Worm (Caenorhabditis elegans) whole organism, midembryonic: ENCODE results near the gene lelo-2.

Experiments used
- T22C8.4 ChIP-seq: fragments of 200-800 bp; sonication (Bioruptor generic); IDR thresholded peaks from 2 replicates; pipeline ENCODE4 v1.3.6; 2022; ENCODE audit warnings: missing genetic modification characterization, missing compliant biosample characterization
- cog-1 ChIP-seq: sonication (generic microtip); optimal IDR thresholded peaks from 2 replicates; lab custom pipeline; 2016; ENCODE audit warnings: missing genetic modification characterization, missing compliant biosample characterization
- flt-1 ChIP-seq: fragments of 200-800 bp; sonication (Bioruptor generic); IDR thresholded peaks from 2 replicates; pipeline ENCODE4 v1.3.6; 2022; ENCODE audit warnings: missing genetic modification characterization, missing compliant biosample characterization
- klf-2 ChIP-seq: fragments of 200-800 bp; sonication (Bioruptor generic); conservative IDR thresholded peaks from 2 replicates; pipeline ENCODE4 v1.3.6; 2022; ENCODE audit warnings: missing genetic modification reagents, missing genetic modification characterization, missing compliant biosample characterization
- med-1 ChIP-seq: sonication (generic microtip); optimal IDR thresholded peaks from 2 replicates; lab custom pipeline; 2017; ENCODE audit warnings: missing genetic modification characterization, mild to moderate bottlenecking, missing compliant biosample characterization, antibody characterized with exemption, missing genetic modification reagents; ENCODE audit not compliant: insufficient read depth
- ref-1 ChIP-seq: fragments of 200-800 bp; sonication (Bioruptor generic); conservative IDR thresholded peaks from 2 replicates; pipeline ENCODE4 v1.3.6; 2022; ENCODE audit warnings: missing genetic modification reagents, missing genetic modification characterization, missing compliant biosample characterization
- tab-1 ChIP-seq: fragments of 200-800 bp; sonication (Bioruptor generic); IDR thresholded peaks from 2 replicates; pipeline ENCODE4 v1.3.6; 2022; ENCODE audit warnings: missing genetic modification characterization, missing compliant biosample characterization
- ztf-23 ChIP-seq: fragments of 200-800 bp; sonication (Bioruptor generic); IDR thresholded peaks from 2 replicates; pipeline ENCODE4 v1.3.6; 2022; ENCODE audit warnings: missing genetic modification reagents, missing genetic modification characterization, missing compliant biosample characterization
- ztf-29 ChIP-seq: fragments of 200-800 bp; sonication (Bioruptor generic); IDR thresholded peaks from 2 replicates; pipeline ENCODE4 v1.3.6; 2022; ENCODE audit warnings: missing genetic modification reagents, missing genetic modification characterization, missing compliant biosample characterization

Gene lelo-2

DNA sequence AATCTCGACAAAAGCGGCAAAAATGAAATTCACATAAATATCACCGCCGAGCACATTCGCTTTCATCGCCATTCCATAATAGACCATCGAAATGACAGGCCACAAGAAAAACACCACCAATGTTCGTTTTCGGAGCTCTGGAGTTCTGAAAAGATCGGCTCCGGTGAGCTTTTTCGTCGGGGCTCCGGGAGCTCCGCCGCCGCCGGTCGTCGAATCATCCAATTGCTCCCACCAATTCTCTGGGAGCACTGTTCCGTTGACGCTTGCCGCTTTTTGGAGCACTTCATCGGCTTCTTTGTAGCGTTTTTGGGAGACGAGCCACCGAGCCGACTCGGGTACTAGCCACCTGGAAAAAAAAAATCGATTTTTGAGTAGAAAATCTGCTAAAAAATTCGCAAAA, 5.6 kb downstream of the lelo-2 start:
- TF ChIP-seq ref-1 (GFP tag; lab: Robert Waterston, UW): no peak
- no peak for TF ChIP-seq cog-1 (tag; lab: Kevin White, UChicago)
- TF ChIP-seq tab-1 (GFP tag; lab: Robert Waterston, UW): no peak
- no peak for TF ChIP-seq ztf-29 (GFP tag; lab: Robert Waterston, UW)
- TF ChIP-seq klf-2 (GFP tag; lab: Robert Waterston, UW): no peak
- no peak for TF ChIP-seq med-1 (GFP tag; lab: Kevin White, UChicago)
- TF ChIP-seq T22C8.4 (GFP tag; lab: Robert Waterston, UW): no peak
- TF ChIP-seq ztf-23: no peak
- no peak for TF ChIP-seq flt-1 (GFP tag; lab: Robert Waterston, UW)

DNA sequence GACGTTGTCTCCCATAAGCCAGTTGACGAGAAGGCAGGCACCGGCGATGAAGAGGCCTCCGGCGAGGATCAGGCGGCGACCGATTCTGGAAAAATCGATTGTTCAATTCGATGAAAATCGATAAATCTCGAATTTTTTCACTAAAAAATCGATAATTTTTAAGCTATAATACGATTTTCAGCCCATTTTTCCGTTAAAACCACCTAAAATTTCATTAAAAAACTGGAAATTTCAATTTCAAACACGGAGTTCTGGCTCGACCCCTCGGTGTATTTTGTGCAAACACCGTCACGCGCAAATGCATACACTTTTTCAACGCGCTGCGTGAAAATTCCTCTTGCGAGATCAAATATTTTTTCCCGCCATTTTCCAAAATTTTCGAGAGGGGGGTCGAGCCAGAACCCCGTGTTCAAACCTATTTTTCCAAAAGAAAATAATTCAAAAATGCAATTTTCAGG, 6.6 kb downstream of the lelo-2 start:
- peak; percentile 57 for TF ChIP-seq T22C8.4 (GFP tag; lab: Robert Waterston, UW)

DNA sequence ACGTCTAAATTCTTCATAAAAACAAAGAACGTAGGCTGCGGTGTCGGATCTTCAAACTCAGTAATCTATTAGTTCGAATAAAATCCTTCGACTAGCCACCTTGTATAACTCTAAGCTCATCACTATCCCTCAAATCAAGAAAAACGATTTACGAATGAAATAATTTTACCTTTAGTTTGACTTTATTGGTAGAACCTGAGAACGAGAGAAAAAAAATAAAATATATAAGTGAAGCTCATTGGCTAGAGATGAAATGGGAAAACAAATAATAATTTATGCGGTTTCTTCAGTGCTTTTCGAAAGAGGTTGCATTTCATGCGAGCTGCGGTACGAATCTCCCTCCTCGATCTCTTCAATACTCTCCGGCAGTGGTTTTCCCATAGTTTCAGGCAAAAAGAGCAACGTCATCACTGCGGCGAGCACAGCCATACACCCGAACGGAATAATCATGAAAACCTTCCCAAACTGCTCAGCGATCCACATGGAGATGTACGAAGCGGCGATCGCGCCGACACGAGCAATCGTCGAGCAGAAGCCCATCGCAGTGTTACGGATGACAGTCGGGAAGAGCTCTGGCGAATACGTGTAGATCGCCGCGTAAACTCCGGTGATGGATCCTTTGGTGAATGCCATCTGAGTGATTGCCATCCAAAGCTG, 7.2 kb downstream of the lelo-2 start:
- TF ChIP-seq cog-1 (tag; lab: Kevin White, UChicago) (no peak), flt-1 (GFP tag; lab: Robert Waterston, UW) (0 out of 2 replicates have a peak, but pooled peaks have one; percentile 73), ztf-29 (GFP tag; lab: Robert Waterston, UW) (no peak)

DNA sequence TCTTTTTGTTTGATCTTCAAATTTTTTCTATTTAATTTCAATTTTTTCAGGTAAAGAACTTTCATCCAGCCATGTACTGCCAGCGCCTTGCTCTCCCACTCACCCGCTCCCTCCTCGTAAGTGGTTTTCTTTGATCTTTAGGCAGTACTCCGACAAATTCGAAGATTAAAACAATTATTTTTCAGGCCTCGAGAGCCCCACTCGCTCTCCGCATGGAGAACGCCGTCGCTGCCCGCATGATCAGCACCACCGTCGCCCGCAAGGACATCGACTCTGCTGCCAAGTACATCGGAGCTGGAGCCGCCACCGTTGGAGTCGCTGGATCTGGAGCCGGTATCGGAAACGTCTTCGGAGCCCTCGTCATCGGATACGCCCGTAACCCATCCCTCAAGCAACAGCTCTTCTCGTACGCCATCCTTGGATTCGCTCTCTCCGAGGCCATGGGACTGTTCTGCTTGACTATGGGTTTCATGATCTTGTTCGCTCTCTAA, 7.8 kb downstream of the lelo-2 start, which contains the start of gene Y82E9BR.3:
Gene Y82E9BR.3 (plus strand): TSS at position 51 of the 491 bp plus-strand sequence.
- TF ChIP-seq ztf-23 (no peak), ztf-29 (GFP tag; lab: Robert Waterston, UW) (no peak), cog-1 (tag; lab: Kevin White, UChicago) (no peak)

DNA sequence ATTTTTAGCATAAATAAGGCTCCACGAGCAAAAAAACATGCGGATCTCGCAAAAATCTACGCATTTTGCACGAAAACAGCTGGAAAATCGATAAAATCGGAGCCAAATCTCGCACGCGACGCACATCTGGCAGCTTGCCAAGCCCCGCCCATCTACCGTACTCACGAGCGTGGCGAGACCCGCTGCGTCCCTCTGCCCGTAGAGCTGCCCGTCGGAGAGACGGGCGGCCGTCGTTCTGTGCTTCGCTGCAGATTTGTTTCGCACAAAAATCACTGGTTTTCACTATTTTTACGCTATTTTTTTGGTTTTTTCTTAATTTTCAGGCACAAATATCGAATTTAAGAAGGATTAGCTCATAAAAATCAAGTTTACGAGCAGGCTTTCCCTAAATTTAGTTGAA, 8.3 kb downstream of the lelo-2 start:
- TF ChIP-seq flt-1 (GFP tag; lab: Robert Waterston, UW) (peak; percentile 76; the same call in 1 of the 2 replicates), cog-1 (tag; lab: Kevin White, UChicago) (peak; percentile 45), klf-2 (GFP tag; lab: Robert Waterston, UW) (no peak), T22C8.4 (GFP tag; lab: Robert Waterston, UW) (peak; percentile 58), ztf-23 (0 out of 2 replicates have a peak, but pooled peaks have one; percentile 39), ztf-29 (GFP tag; lab: Robert Waterston, UW) (0 out of 2 replicates have a peak, but pooled peaks have one; percentile 18), tab-1 (GFP tag; lab: Robert Waterston, UW) (no peak), med-1 (GFP tag; lab: Kevin White, UChicago) (peak; percentile 21)

DNA sequence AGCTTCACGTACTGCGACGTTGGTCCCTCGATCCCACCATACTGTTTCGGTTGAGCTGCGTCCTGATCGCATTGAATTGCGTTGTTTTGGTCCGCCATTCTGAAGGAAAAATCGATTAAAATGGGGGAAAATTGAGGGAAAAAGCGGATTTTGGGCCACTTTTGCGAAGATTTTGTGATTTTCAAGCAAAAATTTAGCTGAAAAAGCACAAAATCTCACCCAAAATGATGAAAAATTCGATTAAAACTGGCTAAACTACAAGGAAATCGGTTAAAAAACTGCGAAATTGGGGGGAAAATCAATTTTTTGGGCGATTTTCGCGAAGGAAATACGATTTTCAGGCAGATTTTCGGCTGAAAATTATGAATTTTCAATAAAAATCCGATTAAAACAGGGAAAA, 9.9 kb downstream of the lelo-2 start, which contains the start of gene elc-1:
Gene elc-1 (minus strand): TSS at position 101 of the 400 bp plus-strand sequence.
- TF ChIP-seq ztf-29 (GFP tag; lab: Robert Waterston, UW) (no peak), tab-1 (GFP tag; lab: Robert Waterston, UW) (no peak)

DNA sequence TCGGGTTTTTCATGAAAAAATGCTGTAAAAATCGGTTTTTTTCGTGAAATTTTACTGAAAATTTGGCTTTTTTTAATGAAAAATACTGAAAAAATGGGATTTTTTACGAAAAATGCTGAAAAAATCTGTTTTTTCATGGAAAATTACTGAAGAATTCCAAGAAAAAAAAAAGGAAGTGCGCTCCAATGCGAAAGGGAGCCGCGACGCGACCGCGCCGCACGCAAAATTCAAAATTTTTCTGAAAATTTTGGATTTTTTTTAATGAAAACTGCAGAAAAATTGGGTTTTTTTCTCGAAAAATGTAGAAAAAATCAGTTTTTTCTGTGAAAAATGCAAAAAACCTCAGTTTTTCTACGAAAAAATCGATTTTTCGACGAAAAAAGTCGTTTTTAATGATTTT, 10.5 kb downstream of the lelo-2 start:
- TF ChIP-seq ztf-29 (GFP tag; lab: Robert Waterston, UW) (no peak), ztf-23 (no peak), klf-2 (GFP tag; lab: Robert Waterston, UW) (no peak), med-1 (GFP tag; lab: Kevin White, UChicago) (no peak), ref-1 (GFP tag; lab: Robert Waterston, UW) (no peak)

DNA sequence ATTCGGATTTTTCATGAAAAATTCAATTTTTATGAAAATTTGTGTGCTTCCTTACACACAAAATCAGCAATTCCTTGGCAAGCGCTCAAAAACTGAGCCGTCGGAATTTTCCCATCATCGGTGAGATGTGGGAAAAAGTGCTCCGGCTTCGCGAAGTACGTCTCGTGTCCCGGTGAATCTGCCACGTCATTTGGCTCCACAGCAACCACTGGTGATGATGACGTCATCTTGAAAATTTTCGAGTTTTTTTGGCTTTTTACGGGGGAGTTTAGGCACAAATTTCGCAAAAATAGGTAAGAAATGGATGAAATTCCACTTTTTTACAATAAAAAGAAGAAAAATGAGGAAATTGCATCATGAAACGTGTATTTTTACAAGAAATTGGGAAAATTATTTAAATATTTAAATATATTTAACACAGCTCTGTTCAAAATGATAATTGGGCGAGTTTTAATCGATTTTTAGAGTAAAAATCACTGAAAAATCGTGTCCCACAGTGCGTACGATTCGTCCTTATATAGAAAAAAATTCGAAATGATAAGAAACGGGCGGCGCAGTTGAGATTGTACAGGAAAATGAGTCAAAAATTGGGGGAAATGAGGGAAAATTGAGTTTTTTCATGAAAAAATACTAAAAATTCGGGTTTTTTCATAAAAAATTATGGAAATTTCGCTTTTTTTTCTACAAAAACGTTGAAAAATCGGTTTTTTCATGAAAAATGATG, 13.0 kb downstream of the lelo-2 start, which contains the start of gene Y82E9BR.14:
Gene Y82E9BR.14 (minus strand): TSS at position 227 of the 724 bp plus-strand sequence.
- TF ChIP-seq cog-1 (tag; lab: Kevin White, UChicago): no peak
- no peak for TF ChIP-seq tab-1 (GFP tag; lab: Robert Waterston, UW)
- no peak for TF ChIP-seq ref-1 (GFP tag; lab: Robert Waterston, UW)
- no peak for TF ChIP-seq med-1 (GFP tag; lab: Kevin White, UChicago)
- no peak for TF ChIP-seq ztf-23
- no peak for TF ChIP-seq ztf-29 (GFP tag; lab: Robert Waterston, UW)
- TF ChIP-seq klf-2 (GFP tag; lab: Robert Waterston, UW): no peak
- TF ChIP-seq T22C8.4 (GFP tag; lab: Robert Waterston, UW): no peak
- TF ChIP-seq flt-1 (GFP tag; lab: Robert Waterston, UW): no peak

DNA sequence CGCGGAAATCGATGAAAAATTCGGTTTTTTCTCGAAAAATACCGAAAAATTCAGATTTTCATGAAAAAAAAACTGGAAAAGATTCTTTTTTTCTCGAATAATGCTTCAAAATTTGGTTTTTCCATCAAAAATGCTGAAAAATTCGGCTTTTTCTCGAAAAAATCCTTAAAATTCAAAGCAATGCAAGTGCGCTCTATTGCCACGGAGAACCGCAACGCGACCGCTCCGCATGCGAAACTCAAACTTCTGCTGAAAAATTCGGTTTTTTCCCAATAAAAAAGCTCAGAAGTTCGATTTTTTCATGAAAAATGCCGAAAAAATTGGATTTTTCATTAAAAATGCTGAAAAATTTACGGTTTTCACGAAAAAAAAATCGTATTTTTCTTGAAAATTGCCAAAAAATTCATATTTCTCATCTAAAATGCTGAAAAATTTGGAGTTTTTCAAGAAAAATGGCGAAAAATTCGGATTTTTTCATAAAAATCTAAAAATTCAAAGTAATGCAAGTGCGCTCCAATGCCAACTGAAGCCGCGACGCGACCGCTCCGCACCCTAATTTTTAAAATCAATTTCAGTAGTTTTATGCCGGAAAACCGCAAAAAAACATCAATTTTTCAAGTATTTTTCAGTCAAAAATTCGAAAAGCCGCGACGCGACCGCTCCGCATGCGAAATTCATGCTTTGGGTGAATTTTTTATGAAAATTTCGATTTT, 13.7 kb downstream of the lelo-2 start:
- TF ChIP-seq ref-1 (GFP tag; lab: Robert Waterston, UW) (no peak), flt-1 (GFP tag; lab: Robert Waterston, UW) (no peak), ztf-29 (GFP tag; lab: Robert Waterston, UW) (no peak), tab-1 (GFP tag; lab: Robert Waterston, UW) (no peak), med-1 (GFP tag; lab: Kevin White, UChicago) (no peak), ztf-23 (no peak), klf-2 (GFP tag; lab: Robert Waterston, UW) (no peak), T22C8.4 (GFP tag; lab: Robert Waterston, UW) (no peak), cog-1 (tag; lab: Kevin White, UChicago) (no peak)
